Fruit fly (Drosophila melanogaster) whole organism, wandering third instar larva: ENCODE data around the gene Cp110.

Experiments used
- Abd-B ChIP-seq: fragments of >200 bp; optimal IDR thresholded peaks from 2 replicates; lab custom pipeline; 2017; ENCODE audit warnings: missing biosample characterization, missing genetic modification characterization
- Hr78 ChIP-seq: fragments of >200 bp; optimal IDR thresholded peaks from 2 replicates; lab custom pipeline; 2017; ENCODE audit warnings: missing biosample characterization, missing genetic modification characterization
- Vsx2 ChIP-seq: fragments of 200-300, 225-300 bp; sonication (Bioruptor generic); optimal IDR thresholded peaks from 2 replicates; lab custom pipeline; 2018; ENCODE audit warnings: missing biosample characterization, missing genetic modification characterization; ENCODE audit not compliant: partially characterized antibody
- dmrt93B ChIP-seq: fragments of 200-800 bp; sonication (Bioruptor generic); optimal IDR thresholded peaks from 2 replicates; lab custom pipeline; 2018; ENCODE audit warnings: missing biosample characterization, mild to moderate bottlenecking, missing genetic modification characterization
- foxo ChIP-seq, 2 experiments: fragments of 200-800 bp; sonication (Bioruptor generic); optimal IDR thresholded peaks; 2 replicates in 1 of 2; 3 replicates in 1 of 2; lab custom pipeline; 2016 to 2017; ENCODE audit warnings: missing biosample characterization in 2 of 2, missing genetic modification characterization in 2 of 2
- psq ChIP-seq: fragments of 200-800 bp; sonication (Bioruptor generic); optimal IDR thresholded peaks from 3 replicates; lab custom pipeline; 2017; ENCODE audit warnings: missing biosample characterization, mild to moderate bottlenecking, missing genetic modification characterization, moderate library complexity
- usp ChIP-seq: fragments of >200 bp; optimal IDR thresholded peaks from 2 replicates; lab custom pipeline; 2017; ENCODE audit warnings: missing biosample characterization, missing genetic modification characterization

- TF ChIP-seq Hr78 = no peak
- TF ChIP-seq Abd-B = no peak
- no peak for TF ChIP-seq foxo (GFP tag; optimal IDR thresholded peaks at IDR 0.05; lab: Kevin White, UChicago)
- TF ChIP-seq dmrt93B (GFP tag; lab: Kevin White, UChicago) = no peak
- no peak for TF ChIP-seq usp (GFP tag; lab: Kevin White, UChicago)
- TF ChIP-seq Vsx2 (GFP tag; lab: Kevin White, UChicago) = no peak
- TF ChIP-seq psq = no peak
Measured at dm6 chrX:22490584-22490983, 8.7 kb downstream of the Cp110 start.
